Worm (Caenorhabditis elegans): Measurements from ENCODE around the gene cest-24.

The cest-24 gene

ce11 chrV:6278117-6279081 lies 38.3 kb upstream of the cest-24 start, which contains the start of gene fil-2 (continued):
- TF ChIP-seq lin-15B (tag; optimal IDR thresholded peaks at IDR 0.05) (no peak), vab-15 (tag; optimal IDR thresholded peaks at IDR 0.05) (no peak), aly-2 (tag; optimal IDR thresholded peaks at IDR 0.05) (no peak), pax-3 (tag; optimal IDR thresholded peaks at IDR 0.05) (no peak), Y116A8C.19 (tag; optimal IDR thresholded peaks at IDR 0.05; ENCODE audit: borderline replicate concordance) (no peak), irx-1 (tag; optimal IDR thresholded peaks at IDR 0.05) (no peak), nhr-47 (tag; optimal IDR thresholded peaks at IDR 0.05) (peak; percentile 14), unc-98 (GFP tag; IDR thresholded peaks at IDR 0.05) (no peak), grh-1 (GFP tag; IDR thresholded peaks at IDR 0.05) (no peak), efl-3 (GFP tag; optimal IDR thresholded peaks at IDR 0.05) (no peak), nhr-20 (tag; optimal IDR thresholded peaks at IDR 0.05) (peak; percentile 52), lsy-2 (tag; optimal IDR thresholded peaks at IDR 0.05) (peak in 1 of 2 experiments; percentile 44), ceh-90 (tag; optimal IDR thresholded peaks at IDR 0.05) (no peak), fkh-4 (tag; optimal IDR thresholded peaks at IDR 0.05; ENCODE audit: borderline replicate concordance) (no peak), swsn-7 (tag; optimal IDR thresholded peaks at IDR 0.05) (no peak), nhr-19 (GFP tag; conservative IDR thresholded peaks at IDR 0.05) (0 out of 2 replicates have a peak, but pooled peaks have one; percentile 8)

- TF ChIP-seq pax-3 (tag; optimal IDR thresholded peaks at IDR 0.05): no peak
- TF ChIP-seq elt-2 (tag; optimal IDR thresholded peaks at IDR 0.05): peak; percentile 64
These were observed 36.7 kb upstream of the cest-24 start for ce11 chrV:6280067-6280466.

ce11 chrV:6281175-6281574 lies 35.6 kb upstream of the cest-24 start, which contains the start of the genes K12B6.4 and spe-49:
TSS of gene K12B6.4 (minus strand) at chrV:6281275.
TSS of gene spe-49 (plus strand) at chrV:6281359.
- TF ChIP-seq tlp-1 (tag; optimal IDR thresholded peaks at IDR 0.05): no peak
- TF ChIP-seq nhr-47 (tag; optimal IDR thresholded peaks at IDR 0.05): no peak
- no peak for TF ChIP-seq sptf-1 (tag; optimal IDR thresholded peaks at IDR 0.05)
- TF ChIP-seq C34B4.2 (tag; optimal IDR thresholded peaks at IDR 0.05): no peak
- no peak for TF ChIP-seq unc-98 (GFP tag; IDR thresholded peaks at IDR 0.05)
- TF ChIP-seq unc-86 (tag; optimal IDR thresholded peaks at IDR 0.05): no peak
- no peak for TF ChIP-seq nhr-237 (tag; optimal IDR thresholded peaks at IDR 0.05)
- TF ChIP-seq lin-13 (GFP tag; optimal IDR thresholded peaks at IDR 0.05): no peak

- TF ChIP-seq alr-1 (tag; optimal IDR thresholded peaks at IDR 0.05; ENCODE audit: borderline replicate concordance) (no peak), C34B4.2 (tag; optimal IDR thresholded peaks at IDR 0.05) (no peak), egl-13 (tag; optimal IDR thresholded peaks at IDR 0.05) (no peak), ceh-82 (tag; optimal IDR thresholded peaks at IDR 0.05) (no peak), hpl-2 (GFP tag; optimal IDR thresholded peaks at IDR 0.05) (no peak), unc-98 (GFP tag; IDR thresholded peaks at IDR 0.05) (no peak), hlh-17 (GFP tag; optimal IDR thresholded peaks at IDR 0.05; ENCODE audit: borderline replicate concordance) (no peak), dsc-1 (tag; optimal IDR thresholded peaks at IDR 0.05) (no peak)
These were observed 30.4 kb upstream of the cest-24 start, which contains the start of gene srn-1 for ce11 chrV:6286343-6286742. TSS of gene srn-1 (minus strand) at chrV:6286443.

ce11 chrV:6288607-6289006 lies 28.1 kb upstream of the cest-24 start, which contains the start of gene K12B6.11:
TSS of gene K12B6.11 (plus strand) at chrV:6288907.
- no peak for TF ChIP-seq hlh-17 (GFP tag; optimal IDR thresholded peaks at IDR 0.05; ENCODE audit: borderline replicate concordance)
- TF ChIP-seq sox-4 (tag; optimal IDR thresholded peaks at IDR 0.05): no peak
- TF ChIP-seq elt-3 (tag; optimal IDR thresholded peaks at IDR 0.05): no peak

Measured in whole organism, L1 larva.